Fruit fly (Drosophila melanogaster): ENCODE data around the gene strat.

Gene strat

dm6 chr2L:8311091-8311490 lies 9.0 kb upstream of the strat start, which contains the start of the genes CG7810 and CG7806 (continued):
- TF ChIP-seq Pdp1 (GFP tag; optimal IDR thresholded peaks at IDR 0.05) (peak; percentile 88 to 89), eyg (GFP tag; optimal IDR thresholded peaks at IDR 0.05) (peak; percentile 63), CG31365 (tag; optimal IDR thresholded peaks at IDR 0.05) (peak; percentile 59), pho (GFP tag; optimal IDR thresholded peaks at IDR 0.05) (peak; percentile 89), Lim3 (GFP tag; IDR thresholded peaks at IDR 0.05) (no peak; the same call in 1 of the 2 replicates), CG12104 (GFP tag; optimal IDR thresholded peaks at IDR 0.05) (peak; percentile 78), exex (tag; optimal IDR thresholded peaks at IDR 0.05) (peak; percentile 75), HLH3B (GFP tag; IDR thresholded peaks at IDR 0.05) (peak; percentile 91), CG14965 (GFP tag; optimal IDR thresholded peaks at IDR 0.05; ENCODE audit: borderline replicate concordance) (no peak), pfk (GFP tag; optimal IDR thresholded peaks at IDR 0.05) (no peak), CG4707 (GFP tag; optimal IDR thresholded peaks at IDR 0.05) (peak; percentile 57), HmgZ (tag; optimal IDR thresholded peaks at IDR 0.05) (peak; percentile 93), CG31388 (GFP tag; optimal IDR thresholded peaks at IDR 0.05) (peak; percentile 56), hb (GFP tag; IDR thresholded peaks at IDR 0.05; ENCODE audit: partially characterized antibody) (no peak), dati (GFP tag; IDR thresholded peaks at IDR 0.05) (peak; percentile 72; the same call in 1 of the 2 replicates), CG15601 (tag; optimal IDR thresholded peaks at IDR 0.05) (peak; percentile 88), Bteb2 (GFP tag; optimal IDR thresholded peaks at IDR 0.05) (peak; percentile 93), Dp (GFP tag; optimal IDR thresholded peaks at IDR 0.05) (peak; percentile 36), fru (optimal IDR thresholded peaks at IDR 0.05) (no peak), ems (GFP tag; optimal IDR thresholded peaks at IDR 0.05) (peak; percentile 83), Hr78 (GFP tag; optimal IDR thresholded peaks at IDR 0.05) (no peak), CG11695 (GFP tag; IDR thresholded peaks at IDR 0.05) (peak; percentile 94), Mrtf (GFP tag; IDR thresholded peaks at IDR 0.05) (peak; percentile 84), NFAT (GFP tag; IDR thresholded peaks at IDR 0.05) (peak; percentile 70; the same call in 1 of the 2 replicates), ham (GFP tag; IDR thresholded peaks at IDR 0.05) (no peak; the same call in 1 of the 2 replicates), Ptx1 (GFP tag; IDR thresholded peaks at IDR 0.05) (peak; percentile 95), fd102C (GFP tag; optimal IDR thresholded peaks at IDR 0.05) (peak; percentile 8), CG5245 (GFP tag; optimal IDR thresholded peaks at IDR 0.05) (peak; percentile 80), CG2202 (tag; optimal IDR thresholded peaks at IDR 0.05) (peak; percentile 87), knrl (GFP tag; IDR thresholded peaks at IDR 0.05; ENCODE audit: partially characterized antibody) (peak; percentile 45; the same call in 2 of the 3 replicates), chm (GFP tag; IDR thresholded peaks at IDR 0.05) (peak; percentile 88), CG16813 (GFP tag; IDR thresholded peaks at IDR 0.05; ENCODE audit: partially characterized antibody) (no peak), CG2116 (GFP tag; optimal IDR thresholded peaks at IDR 0.05) (peak; percentile 92), insv (GFP tag; optimal IDR thresholded peaks at IDR 0.05) (peak in 1 of 2 experiments; percentile 70), tna (GFP tag; IDR thresholded peaks at IDR 0.05; ENCODE audit: partially characterized antibody) (0 out of 2 replicates have a peak, but pooled peaks have one; percentile 38), CG10431 (GFP tag; optimal IDR thresholded peaks at IDR 0.05) (peak; percentile 84), mirr (GFP tag; optimal IDR thresholded peaks at IDR 0.05) (peak; percentile 28), CG13424 (tag; optimal IDR thresholded peaks at IDR 0.05) (peak; percentile 94), Kr (GFP tag; optimal IDR thresholded peaks at IDR 0.05) (no peak), vfl (GFP tag; optimal IDR thresholded peaks at IDR 0.05) (peak; percentile 88), CG7357 (GFP tag; IDR thresholded peaks at IDR 0.05) (peak; percentile 69; the same call in 2 of the 3 replicates), CG6175 (GFP tag; IDR thresholded peaks at IDR 0.05) (no peak), Lpt (GFP tag; optimal IDR thresholded peaks at IDR 0.05) (no peak), ranshi (GFP tag; IDR thresholded peaks at IDR 0.05) (peak; percentile 89), CG6813 (GFP tag; optimal IDR thresholded peaks at IDR 0.05) (peak; percentile 84), fd96Cb (tag; optimal IDR thresholded peaks at IDR 0.05) (peak; percentile 89), CG15269 (tag; optimal IDR thresholded peaks at IDR 0.05) (peak; percentile 92), CG2199 (GFP tag; IDR thresholded peaks at IDR 0.05) (peak; percentile 72; the same call in 1 of the 3 replicates), CG17385 (GFP tag; optimal IDR thresholded peaks at IDR 0.05) (peak; percentile 99), Ets97D (GFP tag; optimal IDR thresholded peaks at IDR 0.05) (peak; percentile 82)

All from whole organism, embryonic.